Worm (Caenorhabditis elegans) whole organism, L4 larva: ENCODE data around the gene pqn-54.

ENCODE experiments used
- F44E2.7 ChIP-seq: fragments of 200-800 bp; sonication (Bioruptor generic); IDR thresholded peaks from 2 replicates; pipeline ENCODE4 v2.1.2; 2022; ENCODE audit warnings: missing genetic modification characterization, missing compliant biosample characterization
- aly-2 ChIP-seq: sonication (generic microtip); optimal IDR thresholded peaks from 2 replicates; lab custom pipeline; 2018; ENCODE audit warnings: missing biosample characterization, missing genetic modification characterization
- ces-1 ChIP-seq: fragments of 150-350 bp; sonication (generic microtip); optimal IDR thresholded peaks from 4 replicates; lab custom pipeline; 2014; ENCODE audit warnings: missing biosample characterization, missing genetic modification reagents, missing genetic modification characterization
- dmd-8 ChIP-seq: fragments of 200-800 bp; sonication (Bioruptor generic); IDR thresholded peaks from 2 replicates; pipeline ENCODE4 v1.3.6; 2022; ENCODE audit warnings: missing genetic modification characterization, missing compliant biosample characterization
- hlh-30 ChIP-seq: sonication (generic microtip); optimal IDR thresholded peaks from 2 replicates; lab custom pipeline; 2017; ENCODE audit warnings: antibody characterized with exemption, mild to moderate bottlenecking, missing genetic modification characterization, missing compliant biosample characterization; ENCODE audit not compliant: insufficient read depth
- mep-1 ChIP-seq: fragments of 150-350 bp; sonication (generic microtip); optimal IDR thresholded peaks from 3 replicates; lab custom pipeline; 2014; ENCODE audit warnings: missing biosample characterization, missing genetic modification characterization
- nhr-28 ChIP-seq: fragments of 150-350 bp; optimal IDR thresholded peaks from 2 replicates; lab custom pipeline; 2014; ENCODE audit warnings: missing biosample characterization, missing genetic modification characterization
- nhr-6 ChIP-seq: fragments of 150-350 bp; optimal IDR thresholded peaks from 2 replicates; lab custom pipeline; 2014; ENCODE audit warnings: missing biosample characterization, missing genetic modification characterization
- sdz-12 ChIP-seq: fragments of 200-800 bp; sonication (Bioruptor generic); optimal IDR thresholded peaks from 2 replicates; lab custom pipeline; 2018; ENCODE audit warnings: mild to moderate bottlenecking, missing genetic modification characterization, missing compliant biosample characterization
- zip-2 ChIP-seq: fragments of 150-350 bp; optimal IDR thresholded peaks from 2 replicates; lab custom pipeline; 2014; ENCODE audit warnings: missing biosample characterization, missing genetic modification characterization

- TF ChIP-seq nhr-6 (tag; lab: Kevin White, UChicago) (no peak), hlh-30 (tag; lab: Kevin White, UChicago) (no peak), F44E2.7 (no peak), ces-1 (GFP tag; lab: Kevin White, UChicago) (no peak), mep-1 (tag; lab: Kevin White, UChicago) (no peak), nhr-28 (tag; lab: Kevin White, UChicago) (no peak), sdz-12 (GFP tag; lab: Kevin White, UChicago) (no peak), zip-2 (tag; lab: Kevin White, UChicago) (no peak), aly-2 (tag; lab: Kevin White, UChicago) (no peak), dmd-8 (GFP tag; lab: Robert Waterston, UW) (no peak)
Observed at ce11 chrV:1460069-1460468, 4.7 kb upstream of the pqn-54 start, which contains the start of gene hacd-1.
